Fruit fly (Drosophila melanogaster) whole organism, embryonic: ENCODE data around the gene nonC.

Source experiments
- Ada2b ChIP-seq: fragments of 200-800 bp; sonication (Bioruptor generic); IDR thresholded peaks from 2 replicates; pipeline ENCODE4 v1.3.6; 2022; ENCODE audit warnings: missing biosample characterization, missing genetic modification characterization
- Atf6 ChIP-seq: fragments of 200-800 bp; sonication (Bioruptor generic); IDR thresholded peaks from 2 replicates; pipeline ENCODE4 v1.3.6; 2022; ENCODE audit warnings: missing biosample characterization, missing genetic modification characterization
- Awh ChIP-seq: fragments of 200-800 bp; sonication (Bioruptor generic); IDR thresholded peaks from 2 replicates; pipeline ENCODE4, ENCODE4 v1.3.6; 2022; ENCODE audit warnings: missing biosample characterization, missing genetic modification characterization
- B-H1 ChIP-seq: fragments of 200-800 bp; sonication (Bioruptor generic); IDR thresholded peaks from 3 replicates; pipeline ENCODE4 v1.3.6; 2022; ENCODE audit warnings: missing biosample characterization, missing genetic modification characterization
- BEAF-32 ChIP-seq: fragments of 200-800 bp; sonication (Bioruptor generic); optimal IDR thresholded peaks from 3 replicates; lab custom pipeline; 2017; ENCODE audit warnings: missing biosample characterization, missing genetic modification characterization, mild to moderate bottlenecking, moderate library complexity, missing genetic modification reagents
- CG10366 ChIP-seq: fragments of 200-800 bp; sonication (Bioruptor generic); IDR thresholded peaks from 2 replicates; pipeline ENCODE4 v1.3.6; 2022; ENCODE audit warnings: missing biosample characterization, missing genetic modification characterization
- CG10959 ChIP-seq: fragments of 200-800 bp; sonication (Bioruptor generic); IDR thresholded peaks from 2 replicates; pipeline ENCODE4 v1.3.6; 2022; ENCODE audit warnings: missing biosample characterization, missing genetic modification characterization
- CG11247 ChIP-seq: fragments of 200-800 bp; sonication (Bioruptor generic); IDR thresholded peaks from 2 replicates; pipeline ENCODE4 v1.3.6; 2022; ENCODE audit warnings: missing biosample characterization, missing genetic modification characterization
- CG11504 ChIP-seq: fragments of 200-800 bp; sonication (Bioruptor generic); optimal IDR thresholded peaks from 3 replicates; lab custom pipeline; 2019; ENCODE audit warnings: missing biosample characterization, mild to moderate bottlenecking, missing genetic modification characterization, moderate library complexity
- CG12104 ChIP-seq: fragments of 200-800 bp; sonication (Bioruptor generic); optimal IDR thresholded peaks from 3 replicates; lab custom pipeline; 2016; ENCODE audit warnings: missing biosample characterization, missing genetic modification characterization
- CG12391 ChIP-seq: fragments of 200-800 bp; sonication (Bioruptor generic); optimal IDR thresholded peaks from 3 replicates; lab custom pipeline; 2018; ENCODE audit warnings: missing biosample characterization, mild to moderate bottlenecking, missing genetic modification characterization, moderate library complexity
- CG17328 ChIP-seq: fragments of 200-800 bp; sonication (Bioruptor generic); IDR thresholded peaks from 2 replicates; pipeline ENCODE4 v1.3.6; 2022; ENCODE audit warnings: missing biosample characterization, missing genetic modification characterization
- CG17385 ChIP-seq: fragments of 200-800 bp; sonication (Bioruptor generic); optimal IDR thresholded peaks from 3 replicates; lab custom pipeline; 2018; ENCODE audit warnings: missing biosample characterization, mild to moderate bottlenecking, missing genetic modification characterization
- CG3065 ChIP-seq: fragments of 200-800 bp; sonication (Bioruptor generic); optimal IDR thresholded peaks from 2 replicates; lab custom pipeline; 2016; ENCODE audit warnings: missing biosample characterization, missing genetic modification characterization
- CG32532 ChIP-seq: fragments of 200-800 bp; sonication (Bioruptor generic); IDR thresholded peaks from 2 replicates; pipeline ENCODE4 v1.3.6; 2022; ENCODE audit warnings: missing biosample characterization, missing genetic modification characterization
- CG32772 ChIP-seq: fragments of 200-800 bp; sonication (Bioruptor generic); IDR thresholded peaks from 2 replicates; pipeline ENCODE4 v1.3.6; 2022; ENCODE audit warnings: missing biosample characterization, missing genetic modification characterization
- CG3847 ChIP-seq: fragments of 200-800 bp; sonication (Bioruptor generic); IDR thresholded peaks from 2 replicates; pipeline ENCODE4 v1.3.6; 2022; ENCODE audit warnings: missing biosample characterization, missing genetic modification characterization
- CG7839 ChIP-seq: fragments of 200-800 bp; sonication (Bioruptor generic); optimal IDR thresholded peaks from 3 replicates; lab custom pipeline; 2018; ENCODE audit warnings: missing biosample characterization, mild to moderate bottlenecking, missing genetic modification characterization, moderate library complexity
- CG7987 ChIP-seq: fragments of 200-800 bp; sonication (Bioruptor generic); optimal IDR thresholded peaks from 2 replicates; lab custom pipeline; 2018; ENCODE audit warnings: missing biosample characterization, mild to moderate bottlenecking, missing genetic modification characterization, moderate library complexity
- CG8290 ChIP-seq, 3 experiments: fragments of 200-800 bp; sonication (Bioruptor generic); optimal IDR thresholded peaks; 2 replicates each; lab custom pipeline; 2016 to 2019; ENCODE audit warnings: missing biosample characterization in 3 of 3, missing genetic modification characterization in 3 of 3, mild to moderate bottlenecking in 2 of 3, moderate library complexity in 1 of 3
- CG8388 ChIP-seq: fragments of 200-800 bp; sonication (Bioruptor generic); optimal IDR thresholded peaks from 2 replicates; lab custom pipeline; 2019; ENCODE audit warnings: missing biosample characterization, mild to moderate bottlenecking, missing genetic modification characterization, moderate library complexity
- CG9215 ChIP-seq: fragments of 200-800 bp; sonication (Bioruptor generic); IDR thresholded peaks from 2 replicates; pipeline ENCODE4 v1.3.6; 2022; ENCODE audit warnings: missing biosample characterization, missing genetic modification characterization
- CG9727 ChIP-seq: fragments of 200-800 bp; sonication (Bioruptor generic); optimal IDR thresholded peaks from 3 replicates; lab custom pipeline; 2017; ENCODE audit warnings: missing biosample characterization, mild to moderate bottlenecking, missing genetic modification characterization
- Drgx ChIP-seq: fragments of 200-800 bp; sonication (Bioruptor generic); IDR thresholded peaks from 2 replicates; pipeline ENCODE4 v1.3.6; 2022; ENCODE audit warnings: missing biosample characterization, missing genetic modification characterization
- Ets65A ChIP-seq: fragments of 200-800 bp; sonication (Bioruptor generic); peaks from one replicate; lab custom pipeline; 2016; ENCODE audit warnings: missing biosample characterization, missing genetic modification characterization
- GATAe ChIP-seq: fragments of 200-800 bp; sonication (Bioruptor generic); conservative IDR thresholded peaks from 2 replicates; pipeline ENCODE4 v1.3.6; 2022; ENCODE audit warnings: missing biosample characterization, missing genetic modification characterization
- HLH3B ChIP-seq: fragments of 200-800 bp; sonication (Bioruptor generic); IDR thresholded peaks from 2 replicates; pipeline ENCODE4 v1.3.6; 2022; ENCODE audit warnings: missing biosample characterization, missing genetic modification characterization
- Hr51 ChIP-seq, 2 experiments: fragments of 200-800 bp; sonication (Bioruptor generic); optimal IDR thresholded peaks; 2 replicates in 1 of 2; 3 replicates in 1 of 2; lab custom pipeline; 2016 to 2018; ENCODE audit warnings: missing biosample characterization in 2 of 2, missing genetic modification characterization in 2 of 2, mild to moderate bottlenecking in 1 of 2, moderate library complexity in 1 of 2
- Ssrp ChIP-seq: fragments of 200-800 bp; sonication (Bioruptor generic); optimal IDR thresholded peaks from 2 replicates; lab custom pipeline; 2018; ENCODE audit warnings: missing biosample characterization, mild to moderate bottlenecking, missing genetic modification characterization, moderate library complexity
- Usf ChIP-seq: fragments of 200-800 bp; sonication (Bioruptor generic); optimal IDR thresholded peaks from 2 replicates; lab custom pipeline; 2017; ENCODE audit warnings: missing genotype, missing biosample characterization, missing genetic modification characterization
- ap ChIP-seq: fragments of 200-800 bp; sonication (Bioruptor generic); IDR thresholded peaks from 2 replicates; pipeline ENCODE4 v1.3.6; 2022; ENCODE audit warnings: missing biosample characterization, missing genetic modification characterization
- bsh ChIP-seq, 2 experiments: fragments of 200-800 bp; sonication (Bioruptor generic); optimal IDR thresholded peaks; 2 replicates each; lab custom pipeline; 2017 to 2018; ENCODE audit warnings: mild to moderate bottlenecking in 2 of 2, missing biosample characterization in 2 of 2, missing genetic modification characterization in 2 of 2, moderate library complexity in 1 of 2
- ci ChIP-seq: fragments of 200-800 bp; sonication (Bioruptor generic); IDR thresholded peaks from 3 replicates; pipeline ENCODE4 v1.3.6; 2022; ENCODE audit warnings: missing biosample characterization, missing genetic modification characterization
- esg ChIP-seq: fragments of 200-800 bp; sonication (Bioruptor generic); conservative IDR thresholded peaks from 2 replicates; pipeline ENCODE4 v1.3.6; 2022; ENCODE audit warnings: missing biosample characterization, missing genetic modification characterization
- gem ChIP-seq: fragments of 200-800 bp; sonication (Bioruptor generic); optimal IDR thresholded peaks from 2 replicates; lab custom pipeline; 2019; ENCODE audit warnings: missing biosample characterization, mild to moderate bottlenecking, missing genetic modification characterization, moderate library complexity
- hkb ChIP-seq, 2 experiments: fragments of 200-800 bp in 1 of 2; fragments of >200 bp in 1 of 2; sonication (Bioruptor generic) in 1 of 2; IDR thresholded peaks in 1 of 2; optimal IDR thresholded peaks in 1 of 2; 2 replicates each; pipeline versions ENCODE4 v1.3.6 to Lab custom; 2017 to 2022; ENCODE audit warnings: missing biosample characterization in 1 of 2, missing genetic modification characterization in 1 of 2
- knrl ChIP-seq: fragments of 200-800 bp; sonication (Bioruptor generic); IDR thresholded peaks from 3 replicates; pipeline ENCODE4 v1.3.6; 2022; ENCODE audit warnings: missing biosample characterization, missing genetic modification characterization; ENCODE audit not compliant: partially characterized antibody
- lmd ChIP-seq: fragments of 200-800 bp; sonication (Bioruptor generic); IDR thresholded peaks from 2 replicates; pipeline ENCODE4 v1.3.6; 2022; ENCODE audit warnings: missing biosample characterization, missing genetic modification characterization
- otp ChIP-seq: fragments of 200-800 bp; sonication (Bioruptor generic); IDR thresholded peaks from 3 replicates; pipeline ENCODE4, ENCODE4 v1.3.6; 2022; ENCODE audit warnings: missing biosample characterization, missing genetic modification characterization
- prd ChIP-seq, 3 experiments: fragments of >200 bp in 2 of 3; fragments of 200-800 bp in 1 of 3; sonication (Bioruptor generic) in 1 of 3; optimal IDR thresholded peaks in 2 of 3; IDR thresholded peaks in 1 of 3; 2 replicates in 2 of 3; 3 replicates in 1 of 3; pipeline versions ENCODE4 v1.3.6 to Lab custom; 2017 to 2022; ENCODE audit warnings: missing biosample characterization in 1 of 3, missing genetic modification characterization in 1 of 3
- row ChIP-seq: fragments of 200-800 bp; sonication (Bioruptor generic); IDR thresholded peaks from 3 replicates; pipeline ENCODE4 v1.3.6; 2022; ENCODE audit warnings: missing biosample characterization, missing genetic modification characterization
- seq ChIP-seq: fragments of 200-800 bp; sonication (Bioruptor generic); IDR thresholded peaks from 2 replicates; pipeline ENCODE4 v1.3.6; 2022; ENCODE audit warnings: missing biosample characterization, missing genetic modification characterization
- sisA ChIP-seq: fragments of 200-800 bp; sonication (Bioruptor generic); IDR thresholded peaks from 2 replicates; pipeline ENCODE4 v1.3.6; 2022; ENCODE audit warnings: missing biosample characterization, missing genetic modification characterization
- sr ChIP-seq: fragments of 200-800 bp; sonication (Bioruptor generic); IDR thresholded peaks from 3 replicates; pipeline ENCODE4 v1.3.6; 2022; ENCODE audit warnings: missing biosample characterization, missing genetic modification characterization
- ssp ChIP-seq: fragments of 200-800 bp; sonication (Bioruptor generic); IDR thresholded peaks from 2 replicates; pipeline ENCODE4 v1.3.6; 2022; ENCODE audit warnings: missing biosample characterization, missing genetic modification characterization
- stc ChIP-seq: fragments of 200-800 bp; sonication (Bioruptor generic); IDR thresholded peaks from 2 replicates; pipeline ENCODE4 v1.3.6; 2022; ENCODE audit warnings: missing biosample characterization, missing genetic modification characterization
- unpg ChIP-seq: fragments of 200-800 bp; sonication (Bioruptor generic); optimal IDR thresholded peaks from 3 replicates; lab custom pipeline; 2018; ENCODE audit warnings: missing biosample characterization, mild to moderate bottlenecking, missing genetic modification characterization, moderate library complexity
- zfh1 ChIP-seq: fragments of 200-800 bp; sonication (Bioruptor generic); IDR thresholded peaks from 3 replicates; pipeline ENCODE4 v1.3.6; 2022; ENCODE audit warnings: missing biosample characterization, missing genetic modification characterization

The nonC gene

DNA sequence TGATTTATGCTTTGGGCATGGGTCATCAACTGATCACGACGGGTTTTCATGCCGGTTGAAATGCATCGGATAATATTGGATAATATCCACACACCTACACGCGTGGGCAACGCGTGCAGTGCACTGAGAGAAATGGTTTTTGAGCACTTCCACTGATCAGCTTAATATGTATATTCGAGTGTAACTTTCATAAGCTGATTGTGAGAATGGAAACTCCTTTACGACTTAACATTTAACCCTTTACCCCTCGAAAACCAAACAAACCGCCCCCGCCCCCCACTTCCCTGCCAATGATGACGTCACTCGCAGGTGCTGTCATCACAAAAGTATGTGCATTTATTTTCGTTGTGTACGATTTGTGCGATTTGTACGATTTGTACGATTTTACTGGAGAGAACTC is 29.5 kb upstream of the nonC start (continued):
- TF ChIP-seq CG3847 (GFP tag; lab: Robert Waterston, UW) (0 out of 2 replicates have a peak, but pooled peaks have one; percentile 29), esg (GFP tag; lab: Robert Waterston, UW) (0 out of 2 replicates have a peak, but pooled peaks have one; percentile 21), zfh1 (no peak), ap (GFP tag; lab: Robert Waterston, UW) (0 out of 2 replicates have a peak, but pooled peaks have one; percentile 17), B-H1 (GFP tag; lab: Robert Waterston, UW) (peak; percentile 13; the same call in 1 of the 3 replicates), CG17385 (GFP tag; lab: Kevin White, UChicago) (no peak), Ada2b (GFP tag; lab: Robert Waterston, UW) (0 out of 2 replicates have a peak, but pooled peaks have one; percentile 28), CG32772 (GFP tag; lab: Robert Waterston, UW) (no peak), CG8290 (GFP tag; optimal IDR thresholded peaks at IDR 0.05; lab: Kevin White, UChicago) (no peak), CG8290 (tag; optimal IDR thresholded peaks at IDR 0.05; lab: Kevin White, UChicago) (peak in 1 of 2 experiments; percentile 2), Ets65A (peak; percentile 67), Usf (GFP tag; lab: Kevin White, UChicago) (no peak), CG12104 (no peak), sisA (GFP tag; lab: Robert Waterston, UW) (peak; percentile 31; the same call in 1 of the 2 replicates), row (GFP tag; lab: Robert Waterston, UW) (peak; percentile 35; the same call in 1 of the 3 replicates), seq (GFP tag; lab: Robert Waterston, UW) (peak; percentile 21; the same call in 1 of the 2 replicates), ssp (GFP tag; lab: Robert Waterston, UW) (0 out of 2 replicates have a peak, but pooled peaks have one; percentile 12), hkb (optimal IDR thresholded peaks at IDR 0.05; lab: Kevin White, UChicago) (no peak), hkb (GFP tag; IDR thresholded peaks at IDR 0.05; lab: Robert Waterston, UW) (peak; percentile 50; the same call in 1 of the 2 replicates), lmd (GFP tag; lab: Robert Waterston, UW) (peak; percentile 54), CG17328 (GFP tag; lab: Robert Waterston, UW) (0 out of 2 replicates have a peak, but pooled peaks have one; percentile 31), Hr51 (GFP tag; optimal IDR thresholded peaks at IDR 0.05; lab: Kevin White, UChicago) (peak in 1 of 2 experiments; percentile 2), CG9727 (GFP tag; lab: Kevin White, UChicago) (no peak), CG9215 (GFP tag; lab: Robert Waterston, UW) (peak; percentile 7; the same call in 1 of the 2 replicates), CG12391 (peak; percentile 3), BEAF-32 (GFP tag; lab: Kevin White, UChicago) (no peak), knrl (GFP tag; lab: Robert Waterston, UW) (no peak), CG11247 (GFP tag; lab: Robert Waterston, UW) (no peak), GATAe (GFP tag; lab: Robert Waterston, UW) (no peak), Awh (GFP tag; lab: Robert Waterston, UW) (peak; percentile 50; the same call in 1 of the 2 replicates), unpg (GFP tag; lab: Kevin White, UChicago) (no peak), Drgx (GFP tag; lab: Robert Waterston, UW) (0 out of 2 replicates have a peak, but pooled peaks have one; percentile 21), Atf6 (GFP tag; lab: Robert Waterston, UW) (peak; percentile 42; the same call in 1 of the 2 replicates), CG32532 (peak; percentile 23; the same call in 1 of the 2 replicates), CG10366 (GFP tag; lab: Robert Waterston, UW) (peak; percentile 43), HLH3B (GFP tag; lab: Robert Waterston, UW) (0 out of 2 replicates have a peak, but pooled peaks have one; percentile 19), otp (GFP tag; lab: Robert Waterston, UW) (0 out of 3 replicates have a peak, but pooled peaks have one; percentile 29), CG8388 (GFP tag; lab: Kevin White, UChicago) (peak; percentile 7), stc (GFP tag; lab: Robert Waterston, UW) (0 out of 2 replicates have a peak, but pooled peaks have one; percentile 22), CG10959 (GFP tag; lab: Robert Waterston, UW) (no peak), bsh (GFP tag; optimal IDR thresholded peaks at IDR 0.05; lab: Kevin White, UChicago) (peak in 1 of 2 experiments; percentile 26), CG3065 (GFP tag; lab: Kevin White, UChicago) (no peak), prd (optimal IDR thresholded peaks at IDR 0.05; lab: Kevin White, UChicago) (no peak), prd (GFP tag; IDR thresholded peaks at IDR 0.05; lab: Robert Waterston, UW) (peak; percentile 37; the same call in 1 of the 3 replicates), sr (peak; percentile 79), CG11504 (tag; lab: Kevin White, UChicago) (peak; percentile 42), CG7987 (GFP tag; lab: Kevin White, UChicago) (no peak), gem (tag; lab: Kevin White, UChicago) (peak; percentile 15), Ssrp (tag; lab: Kevin White, UChicago) (peak; percentile 42), CG7839 (tag; lab: Kevin White, UChicago) (peak; percentile 4), ci (GFP tag; lab: Robert Waterston, UW) (peak; percentile 64; the same call in 1 of the 3 replicates)
